Comparison of ENCODE assay signal across 1 fruit fly cellular context in the genomic region with DNA sequence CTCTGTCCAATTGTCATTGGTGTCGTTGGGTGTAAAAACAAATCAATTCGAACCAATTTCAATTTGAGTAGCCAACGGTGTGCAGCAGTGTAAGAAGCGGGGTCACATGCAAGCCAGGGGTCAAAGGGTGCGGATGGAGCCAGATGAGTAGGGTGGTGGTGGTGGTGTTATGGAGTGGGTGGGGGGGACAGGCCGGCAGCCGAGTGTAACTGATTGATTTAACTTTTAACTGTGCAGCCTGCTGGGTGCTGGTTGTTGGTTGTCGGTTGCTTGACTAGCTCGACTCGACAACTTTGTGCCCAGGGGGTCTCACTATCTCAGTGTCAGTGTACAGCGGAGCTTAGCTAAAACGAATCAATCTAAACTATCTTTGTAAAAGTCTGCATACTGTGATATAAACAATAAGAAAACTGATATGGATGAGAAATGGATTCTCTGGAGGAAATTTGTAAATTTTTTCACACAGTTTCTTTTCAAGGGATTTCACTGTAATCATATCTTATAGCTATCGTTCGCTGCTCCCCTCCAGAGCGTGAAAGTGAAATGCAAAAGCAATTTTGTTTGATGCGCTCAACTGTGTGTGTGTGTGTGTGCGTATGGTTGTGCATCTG.
TF ChIP-seq lines count a peak whose summit lies in the region.

No protein-coding gene starts in this region.

TF ChIP-seq in whole organism, embryonic, 481 proteins besides CTCF, POLR2A, EP300 and RAD21 (continued from another document):
- TF ChIP-seq Nf-YA (GFP tag; IDR thresholded peaks at IDR 0.05; lab: Robert Waterston, UW) (peak; percentile 44; the same call in 1 of the 2 replicates), salm (tag; optimal IDR thresholded peaks at IDR 0.05; lab: Kevin White, UChicago) (peak; percentile 69), Aef1 (GFP tag; IDR thresholded peaks at IDR 0.05; lab: Robert Waterston, UW) (peak; percentile 72), ash1 (GFP tag; optimal IDR thresholded peaks at IDR 0.05; lab: Kevin White, UChicago) (no peak), dati (GFP tag; IDR thresholded peaks at IDR 0.05; lab: Robert Waterston, UW) (peak; percentile 54; the same call in 1 of the 2 replicates), jumu (GFP tag; optimal IDR thresholded peaks at IDR 0.05; lab: Kevin White, UChicago) (peak; percentile 66), tup (GFP tag; optimal IDR thresholded peaks at IDR 0.05; lab: Kevin White, UChicago) (no peak), CG11456 (GFP tag; IDR thresholded peaks at IDR 0.05; lab: Robert Waterston, UW) (peak; percentile 73; the same call in 2 of the 3 replicates), wor (GFP tag; IDR thresholded peaks at IDR 0.05; lab: Robert Waterston, UW) (peak; percentile 69; the same call in 1 of the 2 replicates), knrl (GFP tag; IDR thresholded peaks at IDR 0.05; lab: Robert Waterston, UW; ENCODE audit: partially characterized antibody) (no peak), Ets97D (GFP tag; optimal IDR thresholded peaks at IDR 0.05; lab: Kevin White, UChicago) (peak; percentile 13), CG8765 (GFP tag; IDR thresholded peaks at IDR 0.05; lab: Robert Waterston, UW) (no peak), CG4730 (GFP tag; IDR thresholded peaks at IDR 0.05; lab: Robert Waterston, UW) (peak; percentile 59), pros (GFP tag; optimal IDR thresholded peaks at IDR 0.05; lab: Kevin White, UChicago) (no peak), Atf6 (GFP tag; IDR thresholded peaks at IDR 0.05; lab: Robert Waterston, UW) (peak; percentile 45; the same call in 1 of the 2 replicates), ewg (GFP tag; optimal IDR thresholded peaks at IDR 0.05; lab: Kevin White, UChicago) (peak; percentile 65), HmgD (GFP tag; optimal IDR thresholded peaks at IDR 0.05; lab: Kevin White, UChicago) (no peak), CG32767 (GFP tag; IDR thresholded peaks at IDR 0.05; lab: Robert Waterston, UW) (peak; percentile 35; the same call in 1 of the 2 replicates), Atf-2 (GFP tag; optimal IDR thresholded peaks at IDR 0.05; lab: Kevin White, UChicago) (peak; percentile 61), Tbp (GFP tag; optimal IDR thresholded peaks at IDR 0.05; lab: Kevin White, UChicago) (no peak), E2f2 (GFP tag; IDR thresholded peaks at IDR 0.05; lab: Robert Waterston, UW) (peak; percentile 38; the same call in 1 of the 2 replicates), CG4360 (GFP tag; IDR thresholded peaks at IDR 0.05; lab: Robert Waterston, UW) (peak; percentile 32; the same call in 1 of the 2 replicates), lab (GFP tag; optimal IDR thresholded peaks at IDR 0.05; lab: Kevin White, UChicago) (peak; percentile 72), ranshi (GFP tag; IDR thresholded peaks at IDR 0.05; lab: Robert Waterston, UW) (peak; percentile 83), CG9437 (GFP tag; optimal IDR thresholded peaks at IDR 0.05; lab: Kevin White, UChicago) (no peak), jigr1 (GFP tag; IDR thresholded peaks at IDR 0.05; lab: Robert Waterston, UW) (peak; percentile 60; the same call in 2 of the 3 replicates), sug (tag; optimal IDR thresholded peaks at IDR 0.05; lab: Kevin White, UChicago) (peak; percentile 85), otp (GFP tag; IDR thresholded peaks at IDR 0.05; lab: Robert Waterston, UW) (peak; percentile 84), nom (GFP tag; optimal IDR thresholded peaks at IDR 0.05; lab: Kevin White, UChicago) (no peak), CG5953 (GFP tag; IDR thresholded peaks at IDR 0.05; lab: Robert Waterston, UW) (peak; percentile 87), tll (GFP tag; optimal IDR thresholded peaks at IDR 0.05; lab: Kevin White, UChicago) (no peak), org-1 (GFP tag; optimal IDR thresholded peaks at IDR 0.05; lab: Kevin White, UChicago) (peak; percentile 53), CG11093 (GFP tag; IDR thresholded peaks at IDR 0.05; lab: Robert Waterston, UW) (peak; percentile 72; the same call in 2 of the 3 replicates), CG2889 (GFP tag; IDR thresholded peaks at IDR 0.05; lab: Robert Waterston, UW) (peak; percentile 52; the same call in 1 of the 3 replicates), Hmx (GFP tag; optimal IDR thresholded peaks at IDR 0.05; lab: Kevin White, UChicago) (no peak), vfl (GFP tag; optimal IDR thresholded peaks at IDR 0.05; lab: Kevin White, UChicago) (no peak), CG2678 (tag; optimal IDR thresholded peaks at IDR 0.05; lab: Kevin White, UChicago) (peak; percentile 79)
